Fruit fly (Drosophila melanogaster) whole organism, embryonic: Measurements from ENCODE around the gene CG10311.

Source experiments
- BEAF-32 ChIP-seq: fragments of 200-800 bp; sonication (Bioruptor generic); optimal IDR thresholded peaks from 3 replicates; lab custom pipeline; 2017; ENCODE audit warnings: missing biosample characterization, missing genetic modification characterization, mild to moderate bottlenecking, moderate library complexity, missing genetic modification reagents
- CG10274 ChIP-seq: fragments of 200-800 bp; sonication (Bioruptor generic); optimal IDR thresholded peaks from 3 replicates; lab custom pipeline; 2017; ENCODE audit warnings: missing biosample characterization, mild to moderate bottlenecking, missing genetic modification characterization
- CG17829 ChIP-seq: fragments of 200-800 bp; optimal IDR thresholded peaks from 2 replicates; lab custom pipeline; 2019; ENCODE audit warnings: missing biosample characterization, mild to moderate bottlenecking, missing genetic modification characterization, moderate library complexity
- CG30020 ChIP-seq: fragments of 200-800 bp; optimal IDR thresholded peaks from 2 replicates; lab custom pipeline; 2019; ENCODE audit warnings: missing biosample characterization, mild to moderate bottlenecking, missing genetic modification characterization, moderate library complexity
- CG6175 ChIP-seq: fragments of 200-800 bp; sonication (Bioruptor generic); IDR thresholded peaks from 3 replicates; pipeline ENCODE4 v1.3.6; 2022; ENCODE audit warnings: missing biosample characterization, missing genetic modification characterization
- CG6254 ChIP-seq: fragments of 200-800 bp; sonication (Bioruptor generic); optimal IDR thresholded peaks from 3 replicates; lab custom pipeline; 2017; ENCODE audit warnings: mild to moderate bottlenecking, missing biosample characterization, missing genetic modification reagents, missing genetic modification characterization
- CG6765 ChIP-seq: fragments of 200-800 bp; sonication (Bioruptor generic); optimal IDR thresholded peaks from 3 replicates; lab custom pipeline; 2017; ENCODE audit warnings: missing biosample characterization, mild to moderate bottlenecking, missing genetic modification characterization
- CG8089 ChIP-seq: fragments of 200-800 bp; sonication (Bioruptor generic); optimal IDR thresholded peaks from 3 replicates; lab custom pipeline; 2016; ENCODE audit warnings: missing biosample characterization, missing genetic modification characterization
- Gug ChIP-seq: fragments of 200-800 bp; sonication (Bioruptor generic); IDR thresholded peaks from 4 replicates; pipeline ENCODE4 v1.3.6; 2022; ENCODE audit warnings: missing biosample characterization, missing genetic modification characterization
- Xrp1 ChIP-seq: fragments of 200-800 bp; sonication (Bioruptor generic); IDR thresholded peaks from 2 replicates; pipeline ENCODE4 v1.3.6; 2022; ENCODE audit warnings: missing biosample characterization, missing genetic modification characterization
- az2 ChIP-seq: fragments of 200-800 bp; sonication (Bioruptor generic); optimal IDR thresholded peaks from 3 replicates; lab custom pipeline; 2016; ENCODE audit warnings: missing biosample characterization, missing genetic modification characterization
- chn ChIP-seq: fragments of 200-800 bp; sonication (Bioruptor generic); optimal IDR thresholded peaks from 2 replicates; lab custom pipeline; 2016; ENCODE audit warnings: missing biosample characterization, missing genetic modification characterization
- hkb ChIP-seq, 2 experiments: fragments of 200-800 bp in 1 of 2; fragments of >200 bp in 1 of 2; sonication (Bioruptor generic) in 1 of 2; IDR thresholded peaks in 1 of 2; optimal IDR thresholded peaks in 1 of 2; 2 replicates each; pipeline versions ENCODE4 v1.3.6 to Lab custom; 2017 to 2022; ENCODE audit warnings: missing biosample characterization in 1 of 2, missing genetic modification characterization in 1 of 2
- row ChIP-seq: fragments of 200-800 bp; sonication (Bioruptor generic); IDR thresholded peaks from 3 replicates; pipeline ENCODE4 v1.3.6; 2022; ENCODE audit warnings: missing biosample characterization, missing genetic modification characterization

- TF ChIP-seq Gug (no peak), Xrp1 (GFP tag; lab: Robert Waterston, UW) (no peak), chn (no peak), hkb (optimal IDR thresholded peaks at IDR 0.05; lab: Kevin White, UChicago) (no peak), hkb (GFP tag; IDR thresholded peaks at IDR 0.05; lab: Robert Waterston, UW) (no peak), CG6254 (GFP tag; lab: Kevin White, UChicago) (no peak), CG6765 (GFP tag; lab: Kevin White, UChicago) (no peak), az2 (GFP tag; lab: Kevin White, UChicago) (no peak), CG30020 (tag; lab: Kevin White, UChicago) (no peak), CG6175 (GFP tag; lab: Robert Waterston, UW) (no peak), BEAF-32 (GFP tag; lab: Kevin White, UChicago) (peak; percentile 31), row (GFP tag; lab: Robert Waterston, UW) (no peak), CG17829 (peak; percentile 9), CG10274 (GFP tag; lab: Kevin White, UChicago) (no peak), CG8089 (GFP tag; lab: Kevin White, UChicago) (no peak)
These were observed 5.8 kb downstream of the CG10311 start for dm6 chr3R:16351044-16351443.
